Fruit fly (Drosophila melanogaster): ENCODE measurements around the gene Arfrp1.

The Arfrp1 gene

dm6 chrX:9089254-9090056 lies 17.4 kb upstream of the Arfrp1 start, which contains the start of gene CCT2 (continued):
- peak; percentile 46 for TF ChIP-seq trem (tag; optimal IDR thresholded peaks at IDR 0.05)
- no peak for TF ChIP-seq ara (GFP tag; IDR thresholded peaks at IDR 0.05)
- no peak for TF ChIP-seq exex (tag; optimal IDR thresholded peaks at IDR 0.05)
- TF ChIP-seq cas (GFP tag; IDR thresholded peaks at IDR 0.05) = no peak
- TF ChIP-seq Side (GFP tag; optimal IDR thresholded peaks at IDR 0.05) = no peak
- no peak for TF ChIP-seq CG10565 (GFP tag; optimal IDR thresholded peaks at IDR 0.05)
- TF ChIP-seq ewg (GFP tag; optimal IDR thresholded peaks at IDR 0.05) = no peak
- TF ChIP-seq Lpt (GFP tag; optimal IDR thresholded peaks at IDR 0.05) = no peak
- no peak for TF ChIP-seq klu (GFP tag; IDR thresholded peaks at IDR 0.05)
- no peak for TF ChIP-seq run (tag; optimal IDR thresholded peaks at IDR 0.05)
- no peak for TF ChIP-seq CG32767 (GFP tag; IDR thresholded peaks at IDR 0.05)
- TF ChIP-seq CG17361 (GFP tag; IDR thresholded peaks at IDR 0.05) = no peak
- TF ChIP-seq Hr3 (GFP tag; optimal IDR thresholded peaks at IDR 0.05) = no peak
- TF ChIP-seq prd (optimal IDR thresholded peaks at IDR 0.05) = no peak
- no peak for TF ChIP-seq prd (GFP tag; IDR thresholded peaks at IDR 0.05)

- TF ChIP-seq lilli (GFP tag; optimal IDR thresholded peaks at IDR 0.05) (peak; percentile 6), CG7839 (tag; optimal IDR thresholded peaks at IDR 0.05) (no peak), Hr51 (GFP tag; optimal IDR thresholded peaks at IDR 0.05) (no peak), sens (GFP tag) (peak; percentile 68), Drgx (GFP tag; IDR thresholded peaks at IDR 0.05) (peak; percentile 38; the same call in 1 of the 2 replicates), Sin3A (optimal IDR thresholded peaks at IDR 0.05) (no peak), CG17359 (tag; optimal IDR thresholded peaks at IDR 0.05) (no peak), hth (optimal IDR thresholded peaks at IDR 0.05) (no peak), bigmax (GFP tag; optimal IDR thresholded peaks at IDR 0.05) (peak; percentile 62), nerfin-1 (tag; optimal IDR thresholded peaks at IDR 0.05) (no peak), CG1603 (tag; optimal IDR thresholded peaks at IDR 0.05) (peak; percentile 95)
Observed at dm6 chrX:9090057-9090358, 16.9 kb upstream of the Arfrp1 start.

- no peak for TF ChIP-seq CG8290 (GFP tag; optimal IDR thresholded peaks at IDR 0.05)
- no peak for TF ChIP-seq CG8290 (tag; optimal IDR thresholded peaks at IDR 0.05)
- no peak for TF ChIP-seq CG31365 (tag; optimal IDR thresholded peaks at IDR 0.05)
- TF ChIP-seq Dbx (GFP tag; IDR thresholded peaks at IDR 0.05) = no peak
- no peak for TF ChIP-seq CG31441 (GFP tag; IDR thresholded peaks at IDR 0.05)
- TF ChIP-seq CG1832 (GFP tag; optimal IDR thresholded peaks at IDR 0.05) = no peak
- no peak for TF ChIP-seq CG16815 (GFP tag; optimal IDR thresholded peaks at IDR 0.05)
- TF ChIP-seq NFAT (GFP tag; IDR thresholded peaks at IDR 0.05) = no peak
- no peak for TF ChIP-seq pho (GFP tag; optimal IDR thresholded peaks at IDR 0.05)
- TF ChIP-seq Jarid2 (GFP tag; optimal IDR thresholded peaks at IDR 0.05) = no peak
- no peak for TF ChIP-seq Lhr (GFP tag; optimal IDR thresholded peaks at IDR 0.05)
Observed at dm6 chrX:9093062-9093461, 13.8 kb upstream of the Arfrp1 start.

- TF ChIP-seq Hr78 (GFP tag; optimal IDR thresholded peaks at IDR 0.05) (peak in 1 of 2 experiments; percentile 98), CTCF (GFP tag; optimal IDR thresholded peaks at IDR 0.05) (no peak), nom (GFP tag; optimal IDR thresholded peaks at IDR 0.05) (no peak), CG1832 (GFP tag; optimal IDR thresholded peaks at IDR 0.05) (peak; percentile 65)
Observed at dm6 chrX:9093912-9094311, 13.0 kb upstream of the Arfrp1 start.

Data from whole organism, embryonic.